Worm (Caenorhabditis elegans) whole organism, early embryonic: Measurements from ENCODE around the gene tyra-3.

Source experiments
- aly-1 ChIP-seq: sonication (generic microtip); optimal IDR thresholded peaks from 2 replicates; lab custom pipeline; 2016; ENCODE audit warnings: missing genetic modification characterization, missing compliant biosample characterization
- ama-1 ChIP-seq: fragments of 150-350 bp; optimal IDR thresholded peaks from 2 replicates; lab custom pipeline; 2014
- ceh-36 ChIP-seq: sonication (generic microtip); optimal IDR thresholded peaks from 2 replicates; lab custom pipeline; 2016; ENCODE audit warnings: missing genetic modification characterization, inconsistent platforms, missing compliant biosample characterization
- ets-7 ChIP-seq: sonication (generic microtip); optimal IDR thresholded peaks from 2 replicates; lab custom pipeline; 2016; ENCODE audit warnings: missing genotype, missing genetic modification characterization, missing compliant biosample characterization
- flt-1 ChIP-seq: fragments of 200-800 bp; sonication (Bioruptor generic); IDR thresholded peaks from 2 replicates; pipeline ENCODE4 v1.3.6; 2022; ENCODE audit warnings: missing genetic modification characterization, missing compliant biosample characterization
- hnd-1 ChIP-seq: sonication (generic microtip); optimal IDR thresholded peaks from 2 replicates; lab custom pipeline; 2016; ENCODE audit warnings: missing genetic modification characterization, missing compliant biosample characterization
- tbx-37 ChIP-seq: fragments of 200-800 bp; sonication (Bioruptor generic); conservative IDR thresholded peaks from 2 replicates; pipeline ENCODE4 v1.3.6; 2022; ENCODE audit warnings: missing genetic modification reagents, missing genetic modification characterization, missing compliant biosample characterization

DNA sequence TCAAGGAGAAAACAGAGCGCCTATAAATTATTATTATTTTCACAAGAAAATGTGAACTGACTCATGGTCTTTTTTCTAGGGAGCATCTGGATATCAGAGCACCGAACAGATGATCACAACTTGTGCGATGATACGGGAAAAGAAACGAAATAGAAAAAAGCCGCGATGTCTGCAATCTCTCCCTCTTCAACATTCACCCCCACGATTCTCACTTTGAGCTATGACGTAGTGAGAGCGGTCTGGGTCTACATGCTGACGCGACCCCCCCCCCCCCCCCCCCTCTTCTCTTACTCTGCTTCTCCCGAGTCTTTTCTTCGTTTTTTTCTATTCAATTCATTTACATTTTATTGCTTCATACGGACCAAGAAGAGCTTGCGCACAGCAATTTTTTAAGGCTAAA, 48.2 kb upstream of the tyra-3 start:
- TF ChIP-seq tbx-37 (GFP tag; lab: Robert Waterston, UW) (no peak), ama-1 (lab: Kevin White, UChicago) (no peak), flt-1 (no peak), ceh-36 (tag; lab: Kevin White, UChicago) (no peak), hnd-1 (tag; lab: Kevin White, UChicago) (no peak), aly-1 (tag; lab: Kevin White, UChicago) (no peak), ets-7 (tag; lab: Kevin White, UChicago) (no peak)
